Worm (Caenorhabditis elegans) whole organism, L2 larva: Measurements from ENCODE around the gene Y17D7C.1.

ENCODE experiments used
- ama-1 ChIP-seq: fragments of 150-350 bp; optimal IDR thresholded peaks from 2 replicates; lab custom pipeline; 2018; ENCODE audit warnings: inconsistent platforms
- blmp-1 ChIP-seq: sonication (generic microtip); optimal IDR thresholded peaks from 2 replicates; lab custom pipeline; 2017; ENCODE audit warnings: missing genetic modification characterization, mild to moderate bottlenecking, missing compliant biosample characterization, antibody characterized with exemption, moderate library complexity; ENCODE audit not compliant: insufficient read depth
- ceh-82 ChIP-seq: fragments of 150-350 bp; optimal IDR thresholded peaks from 2 replicates; lab custom pipeline; 2014; ENCODE audit warnings: missing biosample characterization, missing genetic modification characterization
- elt-1 ChIP-seq: fragments of 150-350 bp; optimal IDR thresholded peaks from 2 replicates; lab custom pipeline; 2014; ENCODE audit warnings: missing biosample characterization, missing genetic modification characterization
- lin-39 ChIP-seq: fragments of 150-350 bp; optimal IDR thresholded peaks from 2 replicates; lab custom pipeline; 2014; ENCODE audit warnings: missing biosample characterization, missing genetic modification reagents, missing genetic modification characterization
- nhr-12 ChIP-seq: fragments of 150-350 bp; optimal IDR thresholded peaks from 2 replicates; lab custom pipeline; 2014; ENCODE audit warnings: missing biosample characterization, missing genetic modification characterization
- skn-1 ChIP-seq: sonication (generic microtip); optimal IDR thresholded peaks from 2 replicates; lab custom pipeline; 2017; ENCODE audit warnings: missing biosample characterization, missing genetic modification characterization
- unc-39 ChIP-seq: fragments of 150-350 bp; optimal IDR thresholded peaks from 2 replicates; lab custom pipeline; 2014; ENCODE audit warnings: missing biosample characterization, missing genetic modification characterization
- unc-62 ChIP-seq: fragments of 150-350 bp; optimal IDR thresholded peaks from 2 replicates; lab custom pipeline; 2014; ENCODE audit warnings: missing biosample characterization, missing genetic modification reagents, missing genetic modification characterization
- zag-1 ChIP-seq: fragments of 150-350 bp; optimal IDR thresholded peaks from 2 replicates; lab custom pipeline; 2014; ENCODE audit warnings: missing biosample characterization, missing genetic modification characterization

DNA sequence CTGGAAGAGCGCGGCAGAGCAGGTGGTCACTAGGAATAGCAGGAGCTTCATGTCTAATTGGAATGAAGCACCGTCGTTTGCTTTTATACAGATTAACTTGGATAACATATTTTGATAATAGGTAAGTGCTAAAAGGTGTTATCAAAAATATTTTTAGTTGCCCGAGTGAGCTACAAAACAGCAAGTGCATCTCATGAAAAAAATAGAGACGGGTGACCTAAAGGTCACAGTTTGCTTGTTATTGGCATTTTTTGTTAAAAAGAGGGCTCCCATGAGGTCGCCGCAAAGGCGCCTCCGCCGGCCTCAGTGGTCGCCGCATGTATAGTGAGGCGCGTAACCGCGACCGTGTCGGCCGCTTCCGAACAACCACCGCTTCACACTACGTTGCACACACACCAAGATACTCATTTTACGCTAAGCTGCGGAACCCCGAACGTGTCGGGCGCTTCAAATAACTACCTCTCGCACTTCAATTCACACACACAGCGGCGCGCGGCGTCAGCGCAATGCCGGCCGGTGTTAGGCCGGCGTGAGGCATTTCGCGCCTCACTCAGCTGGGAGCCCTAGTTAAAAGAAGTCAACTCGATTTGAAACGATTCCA lies 23.1 kb downstream of the Y17D7C.1 start, which contains the start of gene asp-19:
- no peak for TF ChIP-seq nhr-12 (tag; lab: Kevin White, UChicago)
- TF ChIP-seq elt-1, result no peak
- no peak for TF ChIP-seq zag-1 (tag; lab: Kevin White, UChicago)
- no peak for TF ChIP-seq ceh-82 (tag; lab: Kevin White, UChicago)
- TF ChIP-seq unc-39 (tag; lab: Kevin White, UChicago), result no peak
- TF ChIP-seq blmp-1 (tag; lab: Kevin White, UChicago), result no peak
- TF ChIP-seq lin-39, result no peak
- no peak for TF ChIP-seq skn-1
- no peak for TF ChIP-seq unc-62 (GFP tag; lab: Kevin White, UChicago)
- TF ChIP-seq ama-1 (lab: Kevin White, UChicago), result no peak
